Worm (Caenorhabditis elegans): ENCODE results near the gene F13B12.6.

DNA sequence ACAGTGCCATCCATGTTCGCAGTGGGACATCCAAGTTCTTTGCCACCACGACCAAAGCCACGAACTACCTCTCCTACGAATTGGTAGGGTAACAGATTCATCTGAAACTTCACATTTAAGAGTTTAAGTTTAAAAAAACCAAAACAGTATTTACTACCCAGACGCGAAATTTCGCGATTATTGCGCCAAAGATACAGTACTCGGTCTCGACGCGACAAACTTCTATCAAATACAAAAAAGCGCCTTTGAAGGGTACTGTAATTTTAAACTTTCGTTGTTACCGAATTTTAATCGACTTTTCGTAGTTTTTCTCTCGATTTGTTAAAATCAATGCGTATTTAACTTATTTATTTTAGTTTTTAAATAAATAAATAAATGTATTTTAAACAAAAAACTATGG, 8.3 kb downstream of the F13B12.6 start, which contains the start of gene rfk-1:
- TF ChIP-seq lin-35 (GFP tag; optimal IDR thresholded peaks at IDR 0.05) (no peak), B0019.2 (GFP tag; conservative IDR thresholded peaks at IDR 0.05) (no peak), unc-130 (GFP tag; optimal IDR thresholded peaks at IDR 0.05) (no peak), pha-4 (tag; optimal IDR thresholded peaks at IDR 0.05) (no peak), F49E8.2 (tag; optimal IDR thresholded peaks at IDR 0.05; ENCODE audit: insufficient read depth) (no peak)

Measured in whole organism, young adult.